Worm (Caenorhabditis elegans) whole organism, L2 larva: Measurements from ENCODE around the gene wsp-1.
A peak's percentile ranks its signal among the peaks of the same experiment; 100 is the strongest.

Source experiments
- F13H6.1 ChIP-seq: sonication (generic microtip); optimal IDR thresholded peaks from 2 replicates; lab custom pipeline; 2016; ENCODE audit warnings: missing genetic modification characterization, missing compliant biosample characterization
- Y55F3AM.14 ChIP-seq: fragments of 200-800 bp; sonication (Bioruptor generic); optimal IDR thresholded peaks from 2 replicates; lab custom pipeline; 2018; ENCODE audit warnings: mild to moderate bottlenecking, missing genetic modification characterization, missing compliant biosample characterization
- ZK546.5 ChIP-seq: sonication (generic microtip); optimal IDR thresholded peaks from 2 replicates; lab custom pipeline; 2017; ENCODE audit warnings: missing biosample characterization, missing genetic modification characterization
- alr-1 ChIP-seq: fragments of 150-350 bp; optimal IDR thresholded peaks from 2 replicates; lab custom pipeline; 2014; ENCODE audit warnings: missing biosample characterization, missing genetic modification characterization
- aly-2 ChIP-seq: fragments of 150-350 bp; optimal IDR thresholded peaks from 2 replicates; lab custom pipeline; 2014; ENCODE audit warnings: missing biosample characterization, missing genetic modification characterization
- ama-1 ChIP-seq: fragments of 150-350 bp; optimal IDR thresholded peaks from 2 replicates; lab custom pipeline; 2018; ENCODE audit warnings: inconsistent platforms
- ceh-82 ChIP-seq: fragments of 150-350 bp; optimal IDR thresholded peaks from 2 replicates; lab custom pipeline; 2014; ENCODE audit warnings: missing biosample characterization, missing genetic modification characterization
- dmd-4 ChIP-seq: sonication (generic microtip); optimal IDR thresholded peaks from 2 replicates; lab custom pipeline; 2017; ENCODE audit warnings: missing biosample characterization, missing genetic modification characterization
- egl-27 ChIP-seq: sonication (generic microtip); optimal IDR thresholded peaks from 3 replicates; lab custom pipeline; 2017; ENCODE audit warnings: missing biosample characterization, missing genetic modification reagents, missing genetic modification characterization
- elt-1 ChIP-seq: fragments of 150-350 bp; optimal IDR thresholded peaks from 2 replicates; lab custom pipeline; 2014; ENCODE audit warnings: missing biosample characterization, missing genetic modification characterization
- elt-3 ChIP-seq: sonication (generic microtip); optimal IDR thresholded peaks from 2 replicates; lab custom pipeline; 2017; ENCODE audit warnings: missing biosample characterization, missing genetic modification characterization
- fos-1 ChIP-seq: fragments of 150-350 bp; optimal IDR thresholded peaks from 2 replicates; lab custom pipeline; 2014; ENCODE audit warnings: missing biosample characterization, missing genetic modification characterization
- gmeb-1 ChIP-seq: fragments of 150-350 bp; optimal IDR thresholded peaks from 2 replicates; lab custom pipeline; 2014; ENCODE audit warnings: missing biosample characterization, missing genetic modification characterization
- lin-11 ChIP-seq: fragments of 150-350 bp; sonication (generic microtip); optimal IDR thresholded peaks from 2 replicates; lab custom pipeline; 2014; ENCODE audit warnings: missing biosample characterization, missing genetic modification characterization, inconsistent platforms, mixed read lengths
- lin-13 ChIP-seq: fragments of 150-350 bp; optimal IDR thresholded peaks from 2 replicates; lab custom pipeline; 2014; ENCODE audit warnings: missing biosample characterization, missing genetic modification reagents, missing genetic modification characterization
- mbf-1 ChIP-seq: sonication (generic microtip); optimal IDR thresholded peaks from 2 replicates; lab custom pipeline; 2017; ENCODE audit warnings: missing biosample characterization, missing genetic modification characterization
- mdl-1 ChIP-seq, 2 experiments: fragments of 150-350 bp in 1 of 2; sonication (generic microtip) in 1 of 2; optimal IDR thresholded peaks; 2 replicates each; lab custom pipeline; 2017; ENCODE audit warnings: missing biosample characterization in 2 of 2, missing genetic modification characterization in 2 of 2
- nhr-11 ChIP-seq: fragments of 150-350 bp; optimal IDR thresholded peaks from 2 replicates; lab custom pipeline; 2014; ENCODE audit warnings: missing biosample characterization, missing genetic modification characterization
- nhr-21 ChIP-seq: fragments of 150-350 bp; optimal IDR thresholded peaks from 2 replicates; lab custom pipeline; 2014; ENCODE audit warnings: missing biosample characterization, missing genetic modification characterization
- nhr-237 ChIP-seq: fragments of 150-350 bp; optimal IDR thresholded peaks from 2 replicates; lab custom pipeline; 2014; ENCODE audit warnings: missing biosample characterization, missing genetic modification characterization
- nhr-25 ChIP-seq: fragments of 150-350 bp; sonication (generic microtip); optimal IDR thresholded peaks from 3 replicates; lab custom pipeline; 2014; ENCODE audit warnings: missing biosample characterization, missing genetic modification characterization
- nhr-6 ChIP-seq: fragments of 150-350 bp; optimal IDR thresholded peaks from 2 replicates; lab custom pipeline; 2014; ENCODE audit warnings: missing biosample characterization, missing genetic modification characterization
- nhr-77 ChIP-seq: fragments of 150-350 bp; optimal IDR thresholded peaks from 2 replicates; lab custom pipeline; 2014; ENCODE audit warnings: missing biosample characterization, missing genetic modification characterization
- peb-1 ChIP-seq: fragments of 150-350 bp; optimal IDR thresholded peaks from 2 replicates; lab custom pipeline; 2014; ENCODE audit warnings: missing biosample characterization, missing genetic modification characterization
- sem-4 ChIP-seq: fragments of 150-350 bp; optimal IDR thresholded peaks from 2 replicates; lab custom pipeline; 2014; ENCODE audit warnings: missing biosample characterization, missing genetic modification reagents, missing genetic modification characterization
- skn-1 ChIP-seq: sonication (generic microtip); optimal IDR thresholded peaks from 2 replicates; lab custom pipeline; 2017; ENCODE audit warnings: missing biosample characterization, missing genetic modification characterization
- sma-9 ChIP-seq, 2 experiments: fragments of 150-350 bp in 1 of 2; sonication (generic microtip) in 1 of 2; optimal IDR thresholded peaks; 2 replicates each; lab custom pipeline; 2014 to 2016; ENCODE audit warnings: missing genetic modification characterization in 2 of 2, mild to moderate bottlenecking in 1 of 2, missing biosample characterization in 1 of 2, missing compliant biosample characterization in 1 of 2, missing genetic modification reagents in 1 of 2, moderate library complexity in 1 of 2
- unc-39 ChIP-seq: fragments of 150-350 bp; optimal IDR thresholded peaks from 2 replicates; lab custom pipeline; 2014; ENCODE audit warnings: missing biosample characterization, missing genetic modification characterization
- unc-62 ChIP-seq: fragments of 150-350 bp; optimal IDR thresholded peaks from 2 replicates; lab custom pipeline; 2014; ENCODE audit warnings: missing biosample characterization, missing genetic modification reagents, missing genetic modification characterization
- ztf-1 ChIP-seq: fragments of 200-800 bp; sonication (Bioruptor generic); conservative IDR thresholded peaks from 2 replicates; pipeline ENCODE4 v1.3.6; 2022; ENCODE audit warnings: missing genetic modification characterization, missing compliant biosample characterization
- ztf-4 ChIP-seq: fragments of 150-350 bp; optimal IDR thresholded peaks from 2 replicates; lab custom pipeline; 2014; ENCODE audit warnings: missing biosample characterization, missing genetic modification characterization

wsp-1 gene

DNA sequence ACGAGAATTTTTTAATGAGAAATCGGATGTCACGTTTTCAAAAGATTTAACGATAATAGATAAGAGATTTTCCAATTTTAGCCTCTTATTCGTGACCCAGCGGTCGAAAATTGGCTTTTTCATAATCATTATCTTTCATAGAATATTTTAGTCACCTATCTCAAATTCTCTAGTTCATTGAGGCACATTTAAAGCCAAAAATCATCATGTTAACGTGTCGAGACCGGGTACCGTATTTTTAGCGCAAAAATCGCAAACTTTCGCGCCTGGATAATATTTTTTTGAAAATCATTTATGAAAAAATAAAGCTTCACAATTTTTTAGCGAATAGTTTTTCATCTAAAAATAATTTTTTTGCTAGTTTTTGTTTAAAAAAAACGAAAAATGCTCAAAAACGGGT is 32.8 kb downstream of the wsp-1 start, which contains the start of gene B0218.7:
B0218.7 (minus strand) TSS at position 101 of the 400 bp plus-strand sequence.
- TF ChIP-seq lin-11 (no peak), nhr-6 (tag; lab: Kevin White, UChicago) (no peak)
- TF ChIP-seq, all 48 proteins: peak for 0

ce11 chrIV:8164515-8164914 is 34.2 kb downstream of the wsp-1 start:
- no peak for TF ChIP-seq peb-1
- TF ChIP-seq alr-1 (tag; lab: Kevin White, UChicago), result no peak
- TF ChIP-seq nhr-11 (tag; lab: Kevin White, UChicago), result no peak

DNA sequence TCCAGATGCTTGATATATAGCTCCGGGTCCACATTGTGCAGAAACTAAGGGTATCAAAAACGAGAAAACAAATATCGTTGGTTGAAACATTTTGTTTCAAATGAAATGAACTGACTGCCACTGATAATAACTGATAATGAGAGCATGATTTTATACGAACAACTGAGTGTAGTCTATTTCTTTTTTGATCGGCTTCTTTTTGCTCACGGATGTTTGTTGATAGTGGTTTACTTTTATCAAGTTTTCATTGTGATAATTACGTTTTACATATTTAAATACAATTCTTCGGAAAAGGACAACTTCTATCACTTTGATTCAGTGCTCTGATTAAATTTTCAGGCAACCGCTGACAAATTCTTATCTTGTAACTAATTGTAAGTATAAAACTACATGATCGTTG is 35.1 kb downstream of the wsp-1 start, which contains the start of gene clec-51:
clec-51 (minus strand) TSS at position 114 of the 400 bp plus-strand sequence.
- TF ChIP-seq ztf-4 (no peak), gmeb-1 (tag; lab: Kevin White, UChicago) (no peak), alr-1 (tag; lab: Kevin White, UChicago) (no peak), sma-9 (GFP tag; optimal IDR thresholded peaks at IDR 0.05; lab: Kevin White, UChicago) (peak; percentile 26), sma-9 (tag; optimal IDR thresholded peaks at IDR 0.05; lab: Kevin White, UChicago) (no peak), dmd-4 (no peak), elt-3 (tag; lab: Kevin White, UChicago) (no peak), fos-1 (tag; lab: Kevin White, UChicago) (peak; percentile 63), mdl-1 (tag; optimal IDR thresholded peaks at IDR 0.05; lab: Kevin White, UChicago) (no peak), mbf-1 (no peak), sem-4 (no peak), Y55F3AM.14 (GFP tag; lab: Kevin White, UChicago) (no peak), ceh-82 (tag; lab: Kevin White, UChicago) (no peak), unc-39 (tag; lab: Kevin White, UChicago) (no peak), elt-1 (tag; lab: Kevin White, UChicago) (no peak), skn-1 (tag; lab: Kevin White, UChicago) (peak; percentile 2)

DNA sequence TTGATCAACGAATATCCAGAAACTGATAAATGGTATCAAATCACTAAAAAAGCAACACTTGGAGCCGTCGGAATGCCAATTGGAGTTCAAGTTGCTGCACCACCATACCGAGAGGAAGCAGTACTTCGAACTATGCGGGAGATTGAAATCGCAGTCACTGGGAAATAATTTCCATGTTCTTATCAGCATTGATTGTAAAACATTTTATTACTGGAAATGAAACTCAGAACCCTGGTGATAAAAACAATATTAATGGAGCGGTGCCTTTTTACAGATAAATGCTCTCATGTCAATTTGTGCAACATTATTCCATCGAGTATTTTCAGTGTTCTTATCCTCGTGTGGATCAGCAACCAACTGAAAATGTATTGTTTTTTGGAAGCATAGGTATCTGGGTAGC is 37.0 kb downstream of the wsp-1 start:
- TF ChIP-seq fos-1 (tag; lab: Kevin White, UChicago) (peak; percentile 52), nhr-11 (tag; lab: Kevin White, UChicago) (no peak)
- TF ChIP-seq, all 48 proteins: peak for 1

DNA sequence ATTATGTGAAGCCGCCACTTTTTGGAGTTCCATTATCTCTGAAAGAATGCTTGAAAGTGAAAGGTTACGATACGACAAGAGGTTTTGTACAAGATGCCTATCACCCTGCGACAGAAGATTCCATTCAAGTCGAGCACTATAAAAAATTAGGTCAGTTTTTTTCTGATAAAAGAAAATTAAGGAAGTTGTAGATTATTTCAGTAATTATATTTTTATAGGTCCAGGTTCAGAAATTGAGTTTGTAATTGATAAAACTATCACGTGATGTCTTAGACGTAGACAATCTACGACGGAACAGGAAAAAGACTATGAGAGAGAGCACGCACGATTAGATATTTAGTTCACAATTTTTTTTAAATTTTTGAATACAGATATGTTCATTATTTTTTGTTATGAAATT is 38.8 kb downstream of the wsp-1 start:
- TF ChIP-seq nhr-6 (tag; lab: Kevin White, UChicago) (no peak), fos-1 (tag; lab: Kevin White, UChicago) (peak; percentile 1), nhr-21 (tag; lab: Kevin White, UChicago) (no peak), alr-1 (tag; lab: Kevin White, UChicago) (no peak), nhr-77 (no peak)

DNA sequence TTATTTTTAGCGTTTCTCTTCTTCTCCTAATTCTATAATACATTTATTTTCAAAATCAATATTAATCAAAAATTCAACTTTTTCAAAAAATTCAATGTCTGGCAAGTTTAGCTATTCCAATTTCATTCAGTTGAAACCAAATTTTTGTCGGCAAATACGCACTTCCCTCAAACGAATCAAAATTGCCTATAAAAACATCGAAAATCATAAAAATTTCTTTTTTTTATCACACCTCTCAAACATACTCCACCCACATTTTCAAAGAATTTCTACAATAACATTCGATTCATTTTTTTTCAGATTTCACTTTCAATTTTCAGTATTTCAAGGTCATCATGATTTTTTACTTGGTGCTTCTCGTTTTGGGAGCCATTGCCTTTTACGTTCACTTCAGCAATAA is 39.7 kb downstream of the wsp-1 start, which contains the start of gene faah-1:
faah-1 (plus strand) TSS at position 301 of the 400 bp plus-strand sequence.
- TF ChIP-seq mdl-1 (tag; optimal IDR thresholded peaks at IDR 0.05; lab: Kevin White, UChicago), result no peak

DNA sequence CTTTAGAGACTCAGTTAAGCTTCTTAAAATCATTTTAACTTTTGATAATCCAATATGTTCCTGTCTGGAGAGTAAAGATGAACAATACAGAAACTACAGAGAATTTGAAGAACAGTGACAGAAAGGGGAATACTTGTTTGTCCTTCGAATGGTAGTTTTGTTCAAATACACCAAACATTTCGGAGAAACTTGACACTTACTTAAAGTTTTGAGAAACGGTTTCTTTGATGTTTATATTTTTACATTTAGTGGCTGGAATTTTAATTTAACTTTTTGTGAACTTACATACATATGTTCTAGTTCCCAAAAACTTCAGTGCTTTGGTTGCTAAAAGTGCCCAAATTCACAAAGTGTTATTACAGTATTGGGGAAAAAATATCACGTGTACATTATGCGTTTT is 41.6 kb downstream of the wsp-1 start, which contains the start of gene B0218.5:
B0218.5 (minus strand) TSS at position 101 of the 400 bp plus-strand sequence.
- TF ChIP-seq ztf-1, result no peak
- TF ChIP-seq F13H6.1, result no peak
- no peak for TF ChIP-seq nhr-237 (tag; lab: Kevin White, UChicago)
- no peak for TF ChIP-seq aly-2 (tag; lab: Kevin White, UChicago)
- TF ChIP-seq nhr-25, result no peak
- TF ChIP-seq ZK546.5 (tag; lab: Kevin White, UChicago), result no peak
- no peak for TF ChIP-seq nhr-11 (tag; lab: Kevin White, UChicago)
- TF ChIP-seq sma-9 (GFP tag; optimal IDR thresholded peaks at IDR 0.05; lab: Kevin White, UChicago), result no peak
- no peak for TF ChIP-seq sma-9 (tag; optimal IDR thresholded peaks at IDR 0.05; lab: Kevin White, UChicago)
- no peak for TF ChIP-seq mdl-1 (tag; optimal IDR thresholded peaks at IDR 0.05; lab: Kevin White, UChicago)
- no peak for TF ChIP-seq ama-1 (lab: Kevin White, UChicago)
- TF ChIP-seq peb-1, result no peak
- TF ChIP-seq lin-13 (GFP tag; lab: Kevin White, UChicago), result no peak
- TF ChIP-seq nhr-77, result no peak
- no peak for TF ChIP-seq unc-62 (GFP tag; lab: Kevin White, UChicago)
- no peak for TF ChIP-seq egl-27 (tag; lab: Kevin White, UChicago)
